Worm (Caenorhabditis elegans): Measurements from ENCODE around the gene decr-1.2.

DNA sequence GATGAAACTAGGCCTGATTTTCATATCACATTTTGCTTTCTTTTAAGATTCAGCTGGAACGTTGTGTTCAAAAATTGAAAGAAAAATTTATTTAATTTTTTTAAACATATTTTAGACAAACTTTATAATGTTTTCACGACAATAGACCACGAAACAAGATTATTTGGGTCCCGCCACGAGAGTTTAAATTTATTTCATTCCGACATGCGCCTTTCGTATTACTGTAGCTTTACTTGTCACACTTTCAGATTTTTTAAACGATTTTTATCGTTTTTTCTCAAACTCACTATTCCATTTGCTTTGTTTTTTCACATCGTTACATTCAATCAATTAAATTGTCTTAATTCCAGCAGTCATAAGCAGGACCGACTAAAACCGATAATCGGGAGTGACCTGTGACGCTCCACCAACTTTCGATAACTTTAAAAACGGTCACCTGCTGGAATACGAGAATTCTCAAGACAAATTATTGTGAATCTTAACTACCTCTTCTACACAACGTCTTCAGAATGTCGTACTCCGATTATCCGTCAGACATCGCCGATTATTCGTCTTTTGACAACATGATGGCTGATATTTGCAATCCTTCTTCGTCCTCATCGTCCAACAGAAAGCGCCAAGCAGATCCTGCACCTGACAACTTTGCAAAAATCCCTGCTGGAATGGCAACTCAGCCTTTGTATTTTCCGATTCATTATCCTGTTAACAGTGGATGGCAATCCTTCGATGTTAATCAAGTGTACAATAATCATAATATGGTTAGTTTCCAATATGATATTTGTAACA is 48.6 kb downstream of the decr-1.2 start, which contains the start of gene aptf-3:
- TF ChIP-seq ama-1 (optimal IDR thresholded peaks at IDR 0.05) = no peak
- TF ChIP-seq ama-1 (GFP tag; optimal IDR thresholded peaks at IDR 0.05) = no peak
- TF ChIP-seq nfya-1 (tag; optimal IDR thresholded peaks at IDR 0.05; ENCODE audit: borderline replicate concordance, insufficient read depth) = no peak
- no peak for TF ChIP-seq ztf-3 (GFP tag; optimal IDR thresholded peaks at IDR 0.05)
- TF ChIP-seq hrde-1 (tag; optimal IDR thresholded peaks at IDR 0.05; ENCODE audit: borderline replicate concordance) = no peak
- TF ChIP-seq ztf-18 (tag; optimal IDR thresholded peaks at IDR 0.05) = no peak
- TF ChIP-seq snpc-4 (GFP tag; optimal IDR thresholded peaks at IDR 0.05) = no peak
- TF ChIP-seq snpc-4 (tag; optimal IDR thresholded peaks at IDR 0.05) = no peak

Data from whole organism, young adult.